Worm (Caenorhabditis elegans): ENCODE data around the gene msp-3.

msp-3 gene

DNA sequence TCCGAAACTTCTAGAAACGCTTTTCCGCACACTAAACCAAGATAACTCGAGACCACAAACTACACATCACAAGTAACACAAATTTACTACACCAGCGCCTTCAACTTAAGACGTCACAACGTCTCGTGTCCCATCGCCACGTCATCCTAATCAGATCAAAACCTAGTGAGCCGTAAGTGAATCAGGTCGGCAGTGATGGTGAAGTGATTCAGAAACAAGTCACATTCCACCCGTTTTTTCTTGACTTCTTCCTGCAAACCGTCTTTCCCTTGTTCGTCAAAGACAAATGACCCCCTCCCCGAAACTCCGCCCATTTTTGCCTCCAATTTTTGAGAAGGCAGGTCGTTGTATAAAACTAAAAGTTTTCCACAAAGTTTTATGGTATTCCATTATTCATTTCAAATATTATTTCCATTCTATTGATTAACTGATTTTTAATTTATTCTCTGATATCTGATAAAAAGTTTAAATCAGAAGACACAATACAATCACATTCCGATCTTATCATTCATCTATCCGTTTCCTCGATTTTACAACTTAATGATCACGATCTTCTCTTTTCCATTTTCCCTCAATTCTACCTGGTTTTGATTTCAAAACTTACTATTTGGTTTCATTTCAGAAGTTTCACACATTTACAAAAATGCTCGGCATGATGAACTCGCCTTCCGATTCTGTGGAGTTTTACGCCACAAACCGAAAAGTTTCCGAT is 23.4 kb downstream of the msp-3 start, which contains the start of gene F26G1.2:
Gene F26G1.2 (plus strand): TSS at position 508 of the 712 bp plus-strand sequence.
- TF ChIP-seq dmd-4 (tag; optimal IDR thresholded peaks at IDR 0.05) (no peak), crh-2 (tag; optimal IDR thresholded peaks at IDR 0.05) (peak; percentile 41), nhr-12 (tag; optimal IDR thresholded peaks at IDR 0.05) (no peak), aly-2 (tag; optimal IDR thresholded peaks at IDR 0.05) (no peak), sma-9 (GFP tag; optimal IDR thresholded peaks at IDR 0.05) (peak; percentile 26), sma-9 (tag; optimal IDR thresholded peaks at IDR 0.05) (no peak), egl-27 (tag; optimal IDR thresholded peaks at IDR 0.05) (no peak), sma-3 (GFP tag; optimal IDR thresholded peaks at IDR 0.05) (peak; percentile 33)

- TF ChIP-seq sma-3 (GFP tag; optimal IDR thresholded peaks at IDR 0.05) (peak; percentile 3), lin-11 (tag; optimal IDR thresholded peaks at IDR 0.05) (no peak), nhr-25 (tag; optimal IDR thresholded peaks at IDR 0.05) (peak; percentile 13)
Observed at ce11 chrII:4761020-4761419, 25.1 kb downstream of the msp-3 start.

DNA sequence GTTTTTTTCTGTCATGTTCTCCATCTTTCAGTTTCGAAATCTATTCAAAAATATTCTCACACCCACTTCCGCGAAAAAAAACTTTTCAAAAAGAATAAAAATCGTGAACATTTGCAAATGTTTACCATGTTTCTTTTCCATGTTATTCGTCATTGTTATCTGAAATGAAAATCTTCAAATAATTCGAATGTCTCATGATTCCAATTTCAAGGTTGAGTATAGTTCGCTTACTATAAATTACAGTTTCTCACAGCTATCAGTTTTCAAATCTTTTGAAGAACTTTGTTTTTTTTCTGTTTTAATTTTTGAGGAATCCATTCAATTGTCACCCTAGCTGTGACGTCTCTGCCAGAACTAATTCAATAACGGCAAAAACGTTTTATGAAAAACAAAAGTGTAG is 26.2 kb downstream of the msp-3 start:
- TF ChIP-seq C34F6.9 (tag; optimal IDR thresholded peaks at IDR 0.05) (no peak), aly-2 (tag; optimal IDR thresholded peaks at IDR 0.05) (no peak), ceh-16 (tag; optimal IDR thresholded peaks at IDR 0.05) (peak; percentile 54), unc-39 (tag; optimal IDR thresholded peaks at IDR 0.05) (no peak), nhr-23 (tag; optimal IDR thresholded peaks at IDR 0.05) (no peak), crh-2 (tag; optimal IDR thresholded peaks at IDR 0.05) (peak; percentile 15), dmd-4 (tag; optimal IDR thresholded peaks at IDR 0.05) (no peak), fos-1 (tag; optimal IDR thresholded peaks at IDR 0.05) (no peak), nhr-10 (tag; optimal IDR thresholded peaks at IDR 0.05) (no peak), nhr-25 (tag; optimal IDR thresholded peaks at IDR 0.05) (peak; percentile 79), F13H6.1 (tag; optimal IDR thresholded peaks at IDR 0.05) (no peak), lin-39 (tag; optimal IDR thresholded peaks at IDR 0.05) (no peak), lin-13 (GFP tag; optimal IDR thresholded peaks at IDR 0.05) (no peak)

DNA sequence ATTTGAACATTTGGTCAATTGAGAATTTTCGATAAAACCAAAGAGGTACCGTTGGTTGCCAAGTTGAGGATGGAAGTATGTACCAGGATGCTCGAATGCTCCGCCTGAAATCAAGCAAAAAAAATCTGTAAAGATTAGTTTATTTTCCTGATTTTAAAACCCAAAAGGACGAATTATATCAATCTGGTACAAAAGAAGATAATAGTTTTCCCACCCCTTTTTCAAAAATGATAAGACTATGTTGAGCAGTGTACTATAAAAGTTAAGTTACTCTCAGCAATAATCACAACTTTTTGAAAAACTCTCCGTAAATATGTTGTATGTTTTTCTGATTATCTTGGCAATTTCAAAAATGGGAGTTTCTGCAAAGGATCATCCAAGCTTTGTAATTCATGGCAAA is 27.6 kb downstream of the msp-3 start, which contains the start of gene F26G1.3:
Gene F26G1.3 (plus strand): TSS at position 301 of the 400 bp plus-strand sequence.
- TF ChIP-seq ceh-82 (tag; optimal IDR thresholded peaks at IDR 0.05) (no peak), nhr-23 (tag; optimal IDR thresholded peaks at IDR 0.05) (no peak), lin-39 (tag; optimal IDR thresholded peaks at IDR 0.05) (no peak), ztf-11 (tag; optimal IDR thresholded peaks at IDR 0.05) (no peak), crh-2 (tag; optimal IDR thresholded peaks at IDR 0.05) (no peak), unc-55 (GFP tag; optimal IDR thresholded peaks at IDR 0.05) (no peak), nhr-10 (tag; optimal IDR thresholded peaks at IDR 0.05) (no peak), sem-4 (tag; optimal IDR thresholded peaks at IDR 0.05) (no peak), ZK546.5 (tag; optimal IDR thresholded peaks at IDR 0.05) (no peak), lsy-2 (tag; optimal IDR thresholded peaks at IDR 0.05) (no peak), F13H6.1 (tag; optimal IDR thresholded peaks at IDR 0.05) (no peak), nhr-6 (tag; optimal IDR thresholded peaks at IDR 0.05) (no peak), sma-9 (GFP tag; optimal IDR thresholded peaks at IDR 0.05) (no peak), sma-9 (tag; optimal IDR thresholded peaks at IDR 0.05) (no peak), mab-5 (tag; optimal IDR thresholded peaks at IDR 0.05) (no peak), elt-1 (tag; optimal IDR thresholded peaks at IDR 0.05) (no peak)

DNA sequence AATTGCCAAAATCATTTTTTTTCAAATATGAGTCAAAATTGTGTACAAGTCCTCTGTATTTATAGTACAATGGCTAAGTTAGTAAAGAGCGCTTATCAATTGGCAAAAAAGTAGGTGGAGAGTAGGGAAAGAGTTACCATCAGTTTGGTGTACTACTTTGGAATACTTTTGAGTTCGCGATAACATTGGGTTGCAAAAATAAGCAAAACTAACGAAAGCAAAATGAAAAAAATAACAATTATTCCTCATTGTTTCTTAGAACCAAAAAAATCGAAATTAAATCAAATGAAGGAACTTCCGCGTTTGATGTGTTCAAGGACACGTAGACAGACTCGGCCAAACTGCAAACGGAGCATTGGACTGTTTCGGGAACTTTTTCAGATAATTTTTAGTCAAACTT is 29.3 kb downstream of the msp-3 start, which contains the start of gene C27D9.2:
Gene C27D9.2 (minus strand): TSS at position 101 of the 400 bp plus-strand sequence.
- TF ChIP-seq snpc-4 (tag; optimal IDR thresholded peaks at IDR 0.05) (no peak), sma-9 (GFP tag; optimal IDR thresholded peaks at IDR 0.05) (no peak), sma-9 (tag; optimal IDR thresholded peaks at IDR 0.05) (no peak), nhr-10 (tag; optimal IDR thresholded peaks at IDR 0.05) (no peak), mbf-1 (tag; optimal IDR thresholded peaks at IDR 0.05) (no peak), nhr-25 (tag; optimal IDR thresholded peaks at IDR 0.05) (no peak), Y55F3AM.14 (GFP tag; optimal IDR thresholded peaks at IDR 0.05) (no peak), alr-1 (tag; optimal IDR thresholded peaks at IDR 0.05) (no peak), ztf-4 (tag; optimal IDR thresholded peaks at IDR 0.05) (no peak), nhr-237 (tag; optimal IDR thresholded peaks at IDR 0.05) (no peak), nhr-23 (tag; optimal IDR thresholded peaks at IDR 0.05) (no peak), ztf-11 (tag; optimal IDR thresholded peaks at IDR 0.05) (no peak), elt-1 (tag; optimal IDR thresholded peaks at IDR 0.05) (no peak), unc-55 (GFP tag; optimal IDR thresholded peaks at IDR 0.05) (no peak)
